Fruit fly (Drosophila melanogaster): Measurements from ENCODE around the gene cDIP.

Gene cDIP

DNA sequence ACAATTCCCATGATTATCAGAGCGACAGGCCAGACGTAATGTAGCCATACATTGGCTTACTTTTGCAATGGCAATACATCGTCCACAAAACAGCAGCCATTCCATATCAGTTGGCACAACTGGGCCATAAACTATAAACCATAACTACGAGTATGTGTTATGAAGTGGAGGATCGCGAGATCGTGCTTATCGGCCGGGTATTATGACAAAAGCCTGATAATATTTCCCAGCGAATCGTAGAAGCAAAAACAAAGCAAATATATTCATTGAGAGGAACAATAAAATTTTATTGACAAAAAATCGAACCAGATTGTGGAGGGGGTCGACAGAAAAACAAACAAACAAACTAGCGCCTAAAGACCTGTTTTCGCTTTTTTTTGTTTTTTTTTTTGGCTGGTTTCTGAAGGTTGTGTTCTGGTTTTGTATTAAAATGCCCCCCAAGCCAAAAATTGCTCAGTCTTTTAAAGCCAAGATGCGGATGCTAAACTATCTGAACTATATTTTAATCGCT, 2.5 kb upstream of the cDIP start, which contains the start of gene CG5810 (continued):
- TF ChIP-seq mam (GFP tag; optimal IDR thresholded peaks at IDR 0.05) (no peak), ranshi (GFP tag; IDR thresholded peaks at IDR 0.05) (no peak), Dfd (GFP tag; optimal IDR thresholded peaks at IDR 0.05) (no peak), MBD-R2 (GFP tag; IDR thresholded peaks at IDR 0.05) (no peak), prd (optimal IDR thresholded peaks at IDR 0.05) (no peak), prd (GFP tag; IDR thresholded peaks at IDR 0.05) (no peak), C15 (GFP tag; IDR thresholded peaks at IDR 0.05) (no peak), CG4424 (GFP tag; optimal IDR thresholded peaks at IDR 0.05) (no peak), Ada2b (GFP tag; IDR thresholded peaks at IDR 0.05) (no peak), CG9817 (tag; optimal IDR thresholded peaks at IDR 0.05) (peak; percentile 3), br (optimal IDR thresholded peaks at IDR 0.05) (no peak), CG10565 (GFP tag; optimal IDR thresholded peaks at IDR 0.05) (no peak), CoRest (tag; optimal IDR thresholded peaks at IDR 0.05) (no peak), peb (GFP tag; IDR thresholded peaks at IDR 0.05) (no peak), Atf3 (GFP tag; optimal IDR thresholded peaks at IDR 0.05) (no peak), onecut (GFP tag; IDR thresholded peaks at IDR 0.05) (no peak), sc (optimal IDR thresholded peaks at IDR 0.05) (no peak), sc (GFP tag; optimal IDR thresholded peaks at IDR 0.05) (no peak), HHEX (GFP tag; optimal IDR thresholded peaks at IDR 0.05) (no peak), CG1602 (GFP tag; optimal IDR thresholded peaks at IDR 0.05) (no peak), CG16813 (GFP tag; IDR thresholded peaks at IDR 0.05; ENCODE audit: partially characterized antibody) (no peak), CG12299 (tag; optimal IDR thresholded peaks at IDR 0.05) (no peak), Oli (tag; optimal IDR thresholded peaks at IDR 0.05) (no peak), CG8388 (GFP tag; optimal IDR thresholded peaks at IDR 0.05) (no peak), CG2678 (tag; optimal IDR thresholded peaks at IDR 0.05) (peak; percentile 55), CG6813 (GFP tag; optimal IDR thresholded peaks at IDR 0.05) (peak; percentile 28), CG15269 (tag; optimal IDR thresholded peaks at IDR 0.05) (peak; percentile 65), CG4707 (GFP tag; optimal IDR thresholded peaks at IDR 0.05) (no peak), B-H2 (GFP tag; optimal IDR thresholded peaks at IDR 0.05) (peak; percentile 93), Oaz (GFP tag; IDR thresholded peaks at IDR 0.05) (no peak), CG18011 (GFP tag; optimal IDR thresholded peaks at IDR 0.05) (peak; percentile 50), sd (tag; optimal IDR thresholded peaks at IDR 0.05) (peak; percentile 95), CG13894 (tag; optimal IDR thresholded peaks at IDR 0.05) (peak; percentile 91), nmo (GFP tag; optimal IDR thresholded peaks at IDR 0.05) (no peak), CG8765 (GFP tag; IDR thresholded peaks at IDR 0.05) (no peak), Bdp1 (GFP tag; optimal IDR thresholded peaks at IDR 0.05) (no peak), cad (GFP tag; optimal IDR thresholded peaks at IDR 0.05) (no peak), CG4282 (GFP tag; optimal IDR thresholded peaks at IDR 0.05) (no peak), unpg (GFP tag; optimal IDR thresholded peaks at IDR 0.05) (peak; percentile 10), Nf-YC (tag; optimal IDR thresholded peaks at IDR 0.05) (peak; percentile 9), CG11456 (GFP tag; IDR thresholded peaks at IDR 0.05) (no peak), org-1 (GFP tag; optimal IDR thresholded peaks at IDR 0.05) (no peak), Rfx (GFP tag; IDR thresholded peaks at IDR 0.05) (peak; percentile 12; the same call in 1 of the 2 replicates), CG10267 (tag; optimal IDR thresholded peaks at IDR 0.05) (no peak), Spps (tag; optimal IDR thresholded peaks at IDR 0.05) (no peak), Atf6 (GFP tag; IDR thresholded peaks at IDR 0.05) (peak; percentile 57; the same call in 1 of the 2 replicates), CHES-1-like (GFP tag; optimal IDR thresholded peaks at IDR 0.05) (no peak), da (GFP tag; optimal IDR thresholded peaks at IDR 0.05) (no peak), CG10366 (GFP tag; IDR thresholded peaks at IDR 0.05) (no peak), CG17612 (GFP tag; IDR thresholded peaks at IDR 0.05) (no peak), CG6683 (GFP tag; optimal IDR thresholded peaks at IDR 0.05) (no peak), Lim3 (GFP tag; IDR thresholded peaks at IDR 0.05) (no peak)

Data from whole organism, embryonic.